Fruit fly (Drosophila melanogaster) whole organism, embryonic: ENCODE results near the gene CG46301.
A peak's percentile ranks its signal among the peaks of the same experiment; 100 is the strongest.

Experiments used
- C15 ChIP-seq: fragments of 200-800 bp; sonication (Bioruptor generic); IDR thresholded peaks from 3 replicates; pipeline ENCODE4 v1.3.6; 2022; ENCODE audit warnings: missing biosample characterization, missing genetic modification characterization
- CG10267 ChIP-seq: fragments of 200-800 bp; sonication (Bioruptor generic); optimal IDR thresholded peaks from 2 replicates; lab custom pipeline; 2018; ENCODE audit warnings: missing biosample characterization, mild to moderate bottlenecking, missing genetic modification characterization, moderate library complexity
- CG10274 ChIP-seq: fragments of 200-800 bp; sonication (Bioruptor generic); optimal IDR thresholded peaks from 3 replicates; lab custom pipeline; 2017; ENCODE audit warnings: missing biosample characterization, mild to moderate bottlenecking, missing genetic modification characterization
- CG10543 ChIP-seq: fragments of 200-800 bp; sonication (Bioruptor generic); optimal IDR thresholded peaks from 3 replicates; lab custom pipeline; 2017; ENCODE audit warnings: missing biosample characterization, mild to moderate bottlenecking, missing genetic modification characterization, moderate library complexity
- CG10979 ChIP-seq: fragments of 200-800 bp; sonication (Bioruptor generic); optimal IDR thresholded peaks from 2 replicates; lab custom pipeline; 2018; ENCODE audit warnings: missing biosample characterization, mild to moderate bottlenecking, missing genetic modification characterization, moderate library complexity
- CG11085 ChIP-seq: fragments of 200-800 bp; sonication (Bioruptor generic); IDR thresholded peaks from 2 replicates; pipeline ENCODE4 v1.3.6; 2022; ENCODE audit warnings: missing biosample characterization, missing genetic modification characterization
- CG11093 ChIP-seq: fragments of 200-800 bp; sonication (Bioruptor generic); IDR thresholded peaks from 3 replicates; pipeline ENCODE4 v1.3.6; 2022; ENCODE audit warnings: missing biosample characterization, missing genetic modification characterization
- CG13424 ChIP-seq: fragments of 200-800 bp; sonication (Bioruptor generic); optimal IDR thresholded peaks from 2 replicates; lab custom pipeline; 2019; ENCODE audit warnings: missing biosample characterization, mild to moderate bottlenecking, missing genetic modification characterization, moderate library complexity
- CG14014 ChIP-seq: fragments of 200-800 bp; sonication (Bioruptor generic); IDR thresholded peaks from 2 replicates; pipeline ENCODE4 v1.3.6; 2022; ENCODE audit warnings: missing biosample characterization, missing genetic modification characterization
- CG15011 ChIP-seq: fragments of 200-800 bp; sonication (Bioruptor generic); optimal IDR thresholded peaks from 3 replicates; lab custom pipeline; 2018; ENCODE audit warnings: missing biosample characterization, mild to moderate bottlenecking, missing genetic modification characterization
- CG1602 ChIP-seq: fragments of 200-800 bp; sonication (Bioruptor generic); optimal IDR thresholded peaks from 3 replicates; lab custom pipeline; 2016; ENCODE audit warnings: missing biosample characterization, missing genetic modification characterization
- CG1647 ChIP-seq: fragments of 200-800 bp; sonication (Bioruptor generic); optimal IDR thresholded peaks from 3 replicates; lab custom pipeline; 2016; ENCODE audit warnings: missing biosample characterization, missing genetic modification characterization
- CG17829 ChIP-seq: fragments of 200-800 bp; optimal IDR thresholded peaks from 2 replicates; lab custom pipeline; 2019; ENCODE audit warnings: missing biosample characterization, mild to moderate bottlenecking, missing genetic modification characterization, moderate library complexity
- CG2889 ChIP-seq: fragments of 200-800 bp; sonication (Bioruptor generic); IDR thresholded peaks from 3 replicates; pipeline ENCODE4 v1.3.6; 2022; ENCODE audit warnings: missing biosample characterization, missing genetic modification characterization
- CG34376 ChIP-seq: fragments of 200-800 bp; sonication (Bioruptor generic); optimal IDR thresholded peaks from 2 replicates; lab custom pipeline; 2018; ENCODE audit warnings: missing biosample characterization, mild to moderate bottlenecking, missing genetic modification characterization
- CG34422 ChIP-seq: fragments of 200-800 bp; sonication (Bioruptor generic); IDR thresholded peaks from 3 replicates; pipeline ENCODE4 v1.3.6; 2022; ENCODE audit warnings: missing biosample characterization, missing genetic modification characterization
- CG4328 ChIP-seq: fragments of 200-800 bp; sonication (Bioruptor generic); optimal IDR thresholded peaks from 3 replicates; lab custom pipeline; 2017; ENCODE audit warnings: missing biosample characterization, missing genetic modification reagents, missing genetic modification characterization
- CG6254 ChIP-seq: fragments of 200-800 bp; sonication (Bioruptor generic); optimal IDR thresholded peaks from 3 replicates; lab custom pipeline; 2017; ENCODE audit warnings: mild to moderate bottlenecking, missing biosample characterization, missing genetic modification reagents, missing genetic modification characterization
- CG7372 ChIP-seq: fragments of 200-800 bp; sonication (Bioruptor generic); IDR thresholded peaks from 2 replicates; pipeline ENCODE4 v1.3.6; 2022; ENCODE audit warnings: missing biosample characterization, missing genetic modification characterization
- CG8944 ChIP-seq: fragments of 200-800 bp; sonication (Bioruptor generic); optimal IDR thresholded peaks from 3 replicates; lab custom pipeline; 2016; ENCODE audit warnings: missing biosample characterization, missing genetic modification characterization
- CTCF ChIP-seq: fragments of 200-800 bp; sonication (Bioruptor generic); optimal IDR thresholded peaks from 2 replicates; lab custom pipeline; 2017; ENCODE audit warnings: missing biosample characterization, mild to moderate bottlenecking, missing genetic modification characterization, moderate library complexity
- Dip3 ChIP-seq: fragments of 200-800 bp; sonication (Bioruptor generic); optimal IDR thresholded peaks from 3 replicates; lab custom pipeline; 2016; ENCODE audit warnings: missing biosample characterization, missing genetic modification characterization
- GATAe ChIP-seq: fragments of 200-800 bp; sonication (Bioruptor generic); conservative IDR thresholded peaks from 2 replicates; pipeline ENCODE4 v1.3.6; 2022; ENCODE audit warnings: missing biosample characterization, missing genetic modification characterization
- Gug ChIP-seq: fragments of 200-800 bp; sonication (Bioruptor generic); IDR thresholded peaks from 4 replicates; pipeline ENCODE4 v1.3.6; 2022; ENCODE audit warnings: missing biosample characterization, missing genetic modification characterization
- H2.0 ChIP-seq: fragments of 200-800 bp; sonication (Bioruptor generic); IDR thresholded peaks from 2 replicates; pipeline ENCODE4 v1.3.6; 2022; ENCODE audit warnings: missing biosample characterization, missing genetic modification characterization
- HLH4C ChIP-seq: fragments of 200-800 bp; sonication (Bioruptor generic); IDR thresholded peaks from 3 replicates; pipeline ENCODE4 v1.3.6; 2022; ENCODE audit warnings: missing biosample characterization, missing genetic modification characterization; ENCODE audit not compliant: partially characterized antibody
- HLH54F ChIP-seq: fragments of 200-800 bp; sonication (Bioruptor generic); optimal IDR thresholded peaks from 3 replicates; lab custom pipeline; 2016; ENCODE audit warnings: missing biosample characterization, missing genetic modification characterization
- Hr78 ChIP-seq, 2 experiments: fragments of 200-800 bp in 1 of 2; fragments of >200 bp in 1 of 2; sonication (Bioruptor generic) in 1 of 2; optimal IDR thresholded peaks; 2 replicates each; lab custom pipeline; 2017 to 2019; ENCODE audit warnings: missing biosample characterization in 2 of 2, missing genetic modification characterization in 2 of 2, mild to moderate bottlenecking in 1 of 2, moderate library complexity in 1 of 2
- Jarid2 ChIP-seq: fragments of 200-800 bp; sonication (Bioruptor generic); optimal IDR thresholded peaks from 3 replicates; lab custom pipeline; 2017; ENCODE audit warnings: mild to moderate bottlenecking, missing biosample characterization, missing genetic modification reagents, missing genetic modification characterization
- NC2β ChIP-seq: fragments of 200-800 bp; sonication (Bioruptor generic); optimal IDR thresholded peaks from 2 replicates; lab custom pipeline; 2016; ENCODE audit warnings: missing biosample characterization, missing genetic modification characterization
- NK7.1 ChIP-seq: fragments of 200-800 bp; sonication (Bioruptor generic); optimal IDR thresholded peaks from 3 replicates; lab custom pipeline; 2016; ENCODE audit warnings: missing biosample characterization, missing genetic modification characterization
- Neu2 ChIP-seq: fragments of 200-800 bp; sonication (Bioruptor generic); optimal IDR thresholded peaks from 3 replicates; lab custom pipeline; 2016; ENCODE audit warnings: missing biosample characterization, missing genetic modification characterization, borderline replicate concordance
- Pdp1 ChIP-seq, 2 experiments: fragments of 200-800 bp; sonication (Bioruptor generic); optimal IDR thresholded peaks; 3 replicates each; lab custom pipeline; 2016; ENCODE audit warnings: missing biosample characterization in 2 of 2, missing genetic modification characterization in 2 of 2, mild to moderate bottlenecking in 1 of 2, moderate library complexity in 1 of 2
- YL-1 ChIP-seq: fragments of 200-800 bp; sonication (Bioruptor generic); optimal IDR thresholded peaks from 3 replicates; lab custom pipeline; 2017; ENCODE audit warnings: missing biosample characterization, mild to moderate bottlenecking, missing genetic modification characterization
- ab ChIP-seq: fragments of 200-800 bp; sonication (Bioruptor generic); optimal IDR thresholded peaks from 2 replicates; lab custom pipeline; 2016; ENCODE audit warnings: missing biosample characterization, missing genetic modification characterization
- ap ChIP-seq: fragments of 200-800 bp; sonication (Bioruptor generic); IDR thresholded peaks from 2 replicates; pipeline ENCODE4 v1.3.6; 2022; ENCODE audit warnings: missing biosample characterization, missing genetic modification characterization
- cato ChIP-seq: fragments of 200-800 bp; sonication (Bioruptor generic); optimal IDR thresholded peaks from 2 replicates; lab custom pipeline; 2016; ENCODE audit warnings: missing biosample characterization, missing genetic modification characterization, borderline replicate concordance
- chif ChIP-seq, 2 experiments: fragments of 200-800 bp; sonication (Bioruptor generic); optimal IDR thresholded peaks; 3 replicates each; lab custom pipeline; 2016; ENCODE audit warnings: missing biosample characterization in 2 of 2, missing genetic modification characterization in 2 of 2
- chm ChIP-seq: fragments of 200-800 bp; sonication (Bioruptor generic); IDR thresholded peaks from 2 replicates; pipeline ENCODE4 v1.3.6; 2022; ENCODE audit warnings: missing biosample characterization, missing genetic modification characterization
- crp ChIP-seq, 2 experiments: fragments of 200-800 bp; sonication (Bioruptor generic); optimal IDR thresholded peaks; 2 replicates in 1 of 2; 3 replicates in 1 of 2; lab custom pipeline; 2017; ENCODE audit warnings: missing biosample characterization in 2 of 2, missing genetic modification characterization in 2 of 2, mild to moderate bottlenecking in 1 of 2, moderate library complexity in 1 of 2
- dimm ChIP-seq: fragments of 200-800 bp; sonication (Bioruptor generic); IDR thresholded peaks from 2 replicates; pipeline ENCODE4 v1.3.6; 2022; ENCODE audit warnings: missing biosample characterization, missing genetic modification characterization
- en ChIP-seq: fragments of 200-800 bp; sonication (Bioruptor generic); optimal IDR thresholded peaks from 2 replicates; lab custom pipeline; 2016; ENCODE audit warnings: missing biosample characterization, missing genetic modification characterization
- inv ChIP-seq: fragments of 200-800 bp; sonication (Bioruptor generic); IDR thresholded peaks from 2 replicates; pipeline ENCODE4 v1.3.6; 2022; ENCODE audit warnings: missing biosample characterization, missing genetic modification characterization; ENCODE audit not compliant: partially characterized antibody
- luna ChIP-seq: fragments of 200-800 bp; sonication (Bioruptor generic); optimal IDR thresholded peaks from 2 replicates; lab custom pipeline; 2016; ENCODE audit warnings: missing biosample characterization, missing genetic modification characterization
- onecut ChIP-seq: fragments of 200-800 bp; sonication (Bioruptor generic); IDR thresholded peaks from 2 replicates; pipeline ENCODE4 v1.3.6; 2022; ENCODE audit warnings: missing biosample characterization, missing genetic modification characterization
- phol ChIP-seq: fragments of 200-800 bp; sonication (Bioruptor generic); optimal IDR thresholded peaks from 3 replicates; lab custom pipeline; 2018; ENCODE audit warnings: missing biosample characterization, mild to moderate bottlenecking, missing genetic modification characterization, moderate library complexity
- pros ChIP-seq: fragments of 200-800 bp; sonication (Bioruptor generic); optimal IDR thresholded peaks from 3 replicates; lab custom pipeline; 2019; ENCODE audit warnings: missing biosample characterization, mild to moderate bottlenecking, missing genetic modification characterization, moderate library complexity
- sob ChIP-seq: fragments of 200-800 bp; sonication (Bioruptor generic); IDR thresholded peaks from 2 replicates; pipeline ENCODE4 v1.3.6; 2022; ENCODE audit warnings: missing biosample characterization, missing genetic modification characterization
- tgo ChIP-seq: fragments of 200-800 bp; sonication (Bioruptor generic); IDR thresholded peaks from 3 replicates; pipeline ENCODE4 v1.3.6; 2022; ENCODE audit warnings: missing biosample characterization, missing genetic modification characterization
- tin ChIP-seq: fragments of 200-800 bp; sonication (Bioruptor generic); optimal IDR thresholded peaks from 3 replicates; lab custom pipeline; 2016; ENCODE audit warnings: missing biosample characterization, missing genetic modification characterization
- ttk ChIP-seq: fragments of 200-800 bp; sonication (Bioruptor generic); IDR thresholded peaks from 2 replicates; pipeline ENCODE4 v2.1.2; 2022; ENCODE audit warnings: missing biosample characterization, missing genetic modification characterization

CG46301 gene

dm6 chr2L:14094606-14095005 lies 9.3 kb upstream of the CG46301 start:
- TF ChIP-seq C15 (GFP tag; lab: Robert Waterston, UW) (no peak), ttk (GFP tag; lab: Robert Waterston, UW) (no peak; the same call in 1 of the 2 replicates), NC2β (GFP tag; lab: Kevin White, UChicago) (no peak), CG7372 (GFP tag; lab: Robert Waterston, UW) (no peak; the same call in 1 of the 2 replicates), onecut (GFP tag; lab: Robert Waterston, UW) (peak; percentile 38; the same call in 1 of the 2 replicates), tgo (no peak; the same call in 2 of the 3 replicates), sob (no peak; the same call in 1 of the 2 replicates), GATAe (GFP tag; lab: Robert Waterston, UW) (no peak), CG15011 (GFP tag; lab: Kevin White, UChicago) (no peak), YL-1 (GFP tag; lab: Kevin White, UChicago) (no peak), Jarid2 (GFP tag; lab: Kevin White, UChicago) (no peak), HLH54F (GFP tag; lab: Kevin White, UChicago) (peak; percentile 59), CG14014 (GFP tag; lab: Robert Waterston, UW) (no peak), CG10267 (peak; percentile 91), Pdp1 (GFP tag; optimal IDR thresholded peaks at IDR 0.05; lab: Kevin White, UChicago) (peak; percentile 0 to 8), CG13424 (tag; lab: Kevin White, UChicago) (no peak), Dip3 (GFP tag; lab: Kevin White, UChicago) (peak; percentile 31), inv (GFP tag; lab: Robert Waterston, UW) (peak; percentile 39; the same call in 1 of the 2 replicates), HLH4C (GFP tag; lab: Robert Waterston, UW) (0 out of 3 replicates have a peak, but pooled peaks have one; percentile 28), CG34422 (GFP tag; lab: Robert Waterston, UW) (no peak; the same call in 1 of the 3 replicates), NK7.1 (GFP tag; lab: Kevin White, UChicago) (no peak), pros (GFP tag; lab: Kevin White, UChicago) (no peak), Neu2 (no peak), CG34376 (GFP tag; lab: Kevin White, UChicago) (no peak), CG11093 (0 out of 3 replicates have a peak, but pooled peaks have one; percentile 26), ap (GFP tag; lab: Robert Waterston, UW) (no peak), Gug (peak; percentile 62), chm (GFP tag; lab: Robert Waterston, UW) (peak; percentile 40; the same call in 1 of the 2 replicates), CG1647 (peak; percentile 2), crp (GFP tag; optimal IDR thresholded peaks at IDR 0.05; lab: Kevin White, UChicago) (no peak), ab (GFP tag; lab: Kevin White, UChicago) (peak; percentile 2), CG2889 (no peak), cato (GFP tag; lab: Kevin White, UChicago) (peak; percentile 6), tin (GFP tag; lab: Kevin White, UChicago) (peak; percentile 72), CG4328 (GFP tag; lab: Kevin White, UChicago) (no peak), CG1602 (GFP tag; lab: Kevin White, UChicago) (peak; percentile 43), dimm (GFP tag; lab: Robert Waterston, UW) (no peak), CG8944 (GFP tag; lab: Kevin White, UChicago) (peak; percentile 53), CTCF (peak; percentile 92), chif (GFP tag; optimal IDR thresholded peaks at IDR 0.05; lab: Kevin White, UChicago) (peak in 1 of 2 experiments; percentile 53), Hr78 (GFP tag; optimal IDR thresholded peaks at IDR 0.05; lab: Kevin White, UChicago) (no peak), CG10274 (GFP tag; lab: Kevin White, UChicago) (no peak), H2.0 (GFP tag; lab: Robert Waterston, UW) (no peak; the same call in 1 of the 2 replicates), CG6254 (no peak), CG10543 (GFP tag; lab: Kevin White, UChicago) (no peak), phol (tag; lab: Kevin White, UChicago) (no peak), CG10979 (tag; lab: Kevin White, UChicago) (no peak), CG17829 (tag; lab: Kevin White, UChicago) (no peak), luna (GFP tag; lab: Kevin White, UChicago) (peak; percentile 21), CG11085 (no peak), en (no peak)
